Worm (Caenorhabditis elegans): Measurements from ENCODE around the gene C25F9.13.

DNA sequence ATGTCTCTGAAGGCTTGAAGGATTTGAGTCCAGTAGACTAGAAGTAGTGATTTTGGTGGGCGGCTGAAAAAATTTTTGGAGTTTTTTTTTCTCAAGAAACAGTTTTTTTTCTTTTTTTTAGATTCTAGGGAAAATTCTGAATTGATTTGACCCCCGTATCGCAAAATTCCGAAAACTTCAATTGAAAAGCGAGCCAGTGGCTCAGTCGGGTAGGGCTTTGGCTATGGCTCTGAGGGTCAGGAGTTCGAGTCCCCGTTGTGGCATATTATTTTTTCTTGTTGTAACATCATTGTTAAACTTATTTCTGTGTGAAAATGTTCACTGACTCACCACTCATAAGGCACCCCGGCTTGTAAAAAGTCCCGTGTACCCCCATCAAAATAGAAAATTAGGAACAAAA lies 386 bp downstream of the C25F9.13 start:
- TF ChIP-seq mep-1 (tag; optimal IDR thresholded peaks at IDR 0.05) (no peak), unc-62 (GFP tag; optimal IDR thresholded peaks at IDR 0.05) (no peak), nhr-237 (tag; optimal IDR thresholded peaks at IDR 0.05) (no peak), lsy-2 (tag; optimal IDR thresholded peaks at IDR 0.05) (no peak), snpc-4 (tag; optimal IDR thresholded peaks at IDR 0.05) (no peak), nhr-28 (tag; optimal IDR thresholded peaks at IDR 0.05) (no peak), nhr-76 (tag; optimal IDR thresholded peaks at IDR 0.05) (no peak), hlh-1 (tag; optimal IDR thresholded peaks at IDR 0.05) (no peak), sptf-1 (tag; optimal IDR thresholded peaks at IDR 0.05) (no peak), pha-4 (tag; optimal IDR thresholded peaks at IDR 0.05) (no peak)

Measured in whole organism, mixed stage, embryonic.